Fruit fly (Drosophila melanogaster) whole organism, embryonic: ENCODE measurements around the gene Nadsyn.

Experiments used
- Antp ChIP-seq: fragments of 200-800 bp; sonication (Bioruptor generic); optimal IDR thresholded peaks from 3 replicates; lab custom pipeline; 2016; ENCODE audit warnings: missing biosample characterization, missing genetic modification characterization
- CG10209 ChIP-seq: fragments of 200-800 bp; sonication (Bioruptor generic); optimal IDR thresholded peaks from 3 replicates; lab custom pipeline; 2017; ENCODE audit warnings: missing biosample characterization, mild to moderate bottlenecking, missing genetic modification characterization, missing genetic modification reagents
- CG10267 ChIP-seq: fragments of 200-800 bp; sonication (Bioruptor generic); optimal IDR thresholded peaks from 2 replicates; lab custom pipeline; 2018; ENCODE audit warnings: missing biosample characterization, mild to moderate bottlenecking, missing genetic modification characterization, moderate library complexity
- CG10979 ChIP-seq: fragments of 200-800 bp; sonication (Bioruptor generic); optimal IDR thresholded peaks from 2 replicates; lab custom pipeline; 2018; ENCODE audit warnings: missing biosample characterization, mild to moderate bottlenecking, missing genetic modification characterization, moderate library complexity
- CG12744 ChIP-seq: fragments of 200-800 bp; sonication (Bioruptor generic); optimal IDR thresholded peaks from 2 replicates; lab custom pipeline; 2016; ENCODE audit warnings: missing biosample characterization, missing genetic modification characterization
- CG13424 ChIP-seq: fragments of 200-800 bp; sonication (Bioruptor generic); optimal IDR thresholded peaks from 2 replicates; lab custom pipeline; 2019; ENCODE audit warnings: missing biosample characterization, mild to moderate bottlenecking, missing genetic modification characterization, moderate library complexity
- CG13775 ChIP-seq: fragments of 200-800 bp; sonication (Bioruptor generic); optimal IDR thresholded peaks from 3 replicates; lab custom pipeline; 2017; ENCODE audit warnings: missing biosample characterization, mild to moderate bottlenecking, missing genetic modification characterization
- CG14965 ChIP-seq: fragments of 200-800 bp; sonication (Bioruptor generic); optimal IDR thresholded peaks from 2 replicates; lab custom pipeline; 2016; ENCODE audit warnings: missing biosample characterization, missing genetic modification characterization, borderline replicate concordance
- CG15073 ChIP-seq: fragments of 200-800 bp; sonication (Bioruptor generic); optimal IDR thresholded peaks from 2 replicates; lab custom pipeline; 2016; ENCODE audit warnings: missing biosample characterization, missing genetic modification characterization
- CG15479 ChIP-seq: fragments of 200-800 bp; sonication (Bioruptor generic); optimal IDR thresholded peaks from 3 replicates; lab custom pipeline; 2019; ENCODE audit warnings: missing biosample characterization, mild to moderate bottlenecking, missing genetic modification characterization, moderate library complexity
- CG15601 ChIP-seq: fragments of 200-800 bp; sonication (Bioruptor generic); optimal IDR thresholded peaks from 3 replicates; lab custom pipeline; 2019; ENCODE audit warnings: missing biosample characterization, mild to moderate bottlenecking, missing genetic modification characterization, moderate library complexity
- CG17829 ChIP-seq: fragments of 200-800 bp; optimal IDR thresholded peaks from 2 replicates; lab custom pipeline; 2019; ENCODE audit warnings: missing biosample characterization, mild to moderate bottlenecking, missing genetic modification characterization, moderate library complexity
- CG17912 ChIP-seq: fragments of 200-800 bp; sonication (Bioruptor generic); optimal IDR thresholded peaks from 2 replicates; lab custom pipeline; 2018; ENCODE audit warnings: missing biosample characterization, mild to moderate bottlenecking, missing genetic modification characterization
- CG18764 ChIP-seq: fragments of 200-800 bp; sonication (Bioruptor generic); optimal IDR thresholded peaks from 3 replicates; lab custom pipeline; 2016; ENCODE audit warnings: missing biosample characterization, missing genetic modification characterization
- CG4360 ChIP-seq: fragments of 200-800 bp; sonication (Bioruptor generic); IDR thresholded peaks from 2 replicates; pipeline ENCODE4 v1.3.6; 2022; ENCODE audit warnings: missing biosample characterization, missing genetic modification characterization
- CG4617 ChIP-seq: fragments of 200-800 bp; sonication (Bioruptor generic); optimal IDR thresholded peaks from 3 replicates; lab custom pipeline; 2016; ENCODE audit warnings: missing biosample characterization, missing genetic modification characterization, borderline replicate concordance
- CG8924 ChIP-seq: fragments of 200-800 bp; optimal IDR thresholded peaks from 3 replicates; lab custom pipeline; 2019; ENCODE audit warnings: missing biosample characterization, mild to moderate bottlenecking, missing genetic modification characterization, moderate library complexity
- CG9797 ChIP-seq: fragments of 200-800 bp; sonication (Bioruptor generic); optimal IDR thresholded peaks from 3 replicates; lab custom pipeline; 2018; ENCODE audit warnings: missing biosample characterization, mild to moderate bottlenecking, missing genetic modification characterization
- Chrac-16 ChIP-seq: fragments of 200-800 bp; sonication (Bioruptor generic); optimal IDR thresholded peaks from 3 replicates; lab custom pipeline; 2016; ENCODE audit warnings: missing biosample characterization, missing genetic modification characterization
- D19A ChIP-seq: fragments of 200-800 bp; optimal IDR thresholded peaks from 3 replicates; lab custom pipeline; 2019; ENCODE audit warnings: missing biosample characterization, mild to moderate bottlenecking, missing genetic modification characterization, moderate library complexity
- Eip74EF ChIP-seq, 2 experiments: fragments of 200-800 bp in 1 of 2; fragments of >200 bp in 1 of 2; sonication (Bioruptor generic) in 1 of 2; optimal IDR thresholded peaks; 2 replicates each; lab custom pipeline; 2017 to 2019; ENCODE audit warnings: missing biosample characterization in 2 of 2, missing genetic modification characterization in 2 of 2, mild to moderate bottlenecking in 1 of 2, moderate library complexity in 1 of 2
- Fer3 ChIP-seq: fragments of 200-800 bp; sonication (Bioruptor generic); optimal IDR thresholded peaks from 2 replicates; lab custom pipeline; 2018; ENCODE audit warnings: missing biosample characterization, mild to moderate bottlenecking, missing genetic modification characterization, moderate library complexity
- Gug ChIP-seq: fragments of 200-800 bp; sonication (Bioruptor generic); IDR thresholded peaks from 4 replicates; pipeline ENCODE4 v1.3.6; 2022; ENCODE audit warnings: missing biosample characterization, missing genetic modification characterization
- Lhr ChIP-seq: fragments of 200-800 bp; sonication (Bioruptor generic); optimal IDR thresholded peaks from 3 replicates; lab custom pipeline; 2017; ENCODE audit warnings: mild to moderate bottlenecking, missing biosample characterization, missing genetic modification reagents, missing genetic modification characterization
- Meics ChIP-seq: fragments of 200-800 bp; sonication (Bioruptor generic); optimal IDR thresholded peaks from 2 replicates; lab custom pipeline; 2017; ENCODE audit warnings: missing biosample characterization, mild to moderate bottlenecking, missing genetic modification characterization
- NC2α ChIP-seq: fragments of 200-800 bp; sonication (Bioruptor generic); optimal IDR thresholded peaks from 2 replicates; lab custom pipeline; 2016; ENCODE audit warnings: missing biosample characterization, missing genetic modification characterization
- Oli ChIP-seq: fragments of 200-800 bp; sonication (Bioruptor generic); optimal IDR thresholded peaks from 2 replicates; lab custom pipeline; 2018; ENCODE audit warnings: missing biosample characterization, mild to moderate bottlenecking, missing genetic modification characterization, moderate library complexity
- Sry-β ChIP-seq: fragments of 200-800 bp; sonication (Bioruptor generic); optimal IDR thresholded peaks from 2 replicates; lab custom pipeline; 2018; ENCODE audit warnings: missing biosample characterization, mild to moderate bottlenecking, missing genetic modification characterization, moderate library complexity
- YL-1 ChIP-seq: fragments of 200-800 bp; sonication (Bioruptor generic); optimal IDR thresholded peaks from 3 replicates; lab custom pipeline; 2017; ENCODE audit warnings: missing biosample characterization, mild to moderate bottlenecking, missing genetic modification characterization
- chinmo ChIP-seq: fragments of 200-800 bp; sonication (Bioruptor generic); IDR thresholded peaks from 4 replicates; pipeline ENCODE4 v1.3.6; 2022; ENCODE audit warnings: missing biosample characterization, missing genetic modification characterization; ENCODE audit not compliant: partially characterized antibody
- chn ChIP-seq: fragments of 200-800 bp; sonication (Bioruptor generic); optimal IDR thresholded peaks from 2 replicates; lab custom pipeline; 2016; ENCODE audit warnings: missing biosample characterization, missing genetic modification characterization
- esg ChIP-seq: fragments of 200-800 bp; sonication (Bioruptor generic); conservative IDR thresholded peaks from 2 replicates; pipeline ENCODE4 v1.3.6; 2022; ENCODE audit warnings: missing biosample characterization, missing genetic modification characterization
- fd3F ChIP-seq: fragments of 200-800 bp; sonication (Bioruptor generic); optimal IDR thresholded peaks from 2 replicates; lab custom pipeline; 2018; ENCODE audit warnings: missing biosample characterization, mild to moderate bottlenecking, missing genetic modification characterization, moderate library complexity
- fd96Cb ChIP-seq: fragments of 200-800 bp; sonication (Bioruptor generic); optimal IDR thresholded peaks from 2 replicates; lab custom pipeline; 2018; ENCODE audit warnings: missing biosample characterization, mild to moderate bottlenecking, missing genetic modification characterization, moderate library complexity
- gsb ChIP-seq: fragments of 200-800 bp; sonication (Bioruptor generic); IDR thresholded peaks from 2 replicates; pipeline ENCODE4 v1.3.6; 2022; ENCODE audit warnings: missing biosample characterization, missing genetic modification characterization
- gsb-n ChIP-seq: fragments of 200-800 bp; sonication (Bioruptor generic); optimal IDR thresholded peaks from 3 replicates; lab custom pipeline; 2018; ENCODE audit warnings: missing biosample characterization, mild to moderate bottlenecking, missing genetic modification characterization
- h ChIP-seq: fragments of >200 bp; optimal IDR thresholded peaks from 2 replicates; lab custom pipeline; 2017
- hth ChIP-seq: fragments of >200 bp; optimal IDR thresholded peaks from 2 replicates; lab custom pipeline; 2017; ENCODE audit warnings: inconsistent platforms
- ken ChIP-seq: fragments of 200-800 bp; sonication (Bioruptor generic); IDR thresholded peaks from 3 replicates; pipeline ENCODE4 v1.3.6; 2022; ENCODE audit warnings: missing biosample characterization, missing genetic modification characterization
- knrl ChIP-seq: fragments of 200-800 bp; sonication (Bioruptor generic); IDR thresholded peaks from 3 replicates; pipeline ENCODE4 v1.3.6; 2022; ENCODE audit warnings: missing biosample characterization, missing genetic modification characterization; ENCODE audit not compliant: partially characterized antibody
- nau ChIP-seq: fragments of 200-800 bp; sonication (Bioruptor generic); optimal IDR thresholded peaks from 3 replicates; lab custom pipeline; 2017; ENCODE audit warnings: missing biosample characterization, mild to moderate bottlenecking, missing genetic modification characterization, missing genetic modification reagents
- p53 ChIP-seq: fragments of 200-800 bp; sonication (Bioruptor generic); optimal IDR thresholded peaks from 2 replicates; lab custom pipeline; 2016; ENCODE audit warnings: missing biosample characterization, missing genetic modification characterization
- pan ChIP-seq, 4 experiments: fragments of >200 bp in 3 of 4; fragments of 200-800 bp in 1 of 4; sonication (Bioruptor generic) in 1 of 4; optimal IDR thresholded peaks in 3 of 4; IDR thresholded peaks in 1 of 4; 2 replicates each; pipeline versions ENCODE4 v1.3.6 to Lab custom; 2017 to 2022; ENCODE audit warnings: missing biosample characterization in 2 of 4, missing genetic modification characterization in 2 of 4, mixed read lengths in 1 of 4
- ssp ChIP-seq: fragments of 200-800 bp; sonication (Bioruptor generic); IDR thresholded peaks from 2 replicates; pipeline ENCODE4 v1.3.6; 2022; ENCODE audit warnings: missing biosample characterization, missing genetic modification characterization
- toy ChIP-seq: fragments of 200-800 bp; sonication (Bioruptor generic); IDR thresholded peaks from 2 replicates; pipeline ENCODE4 v1.3.6; 2022; ENCODE audit warnings: missing biosample characterization, missing genetic modification characterization
- usp ChIP-seq: fragments of >200 bp; optimal IDR thresholded peaks from 2 replicates; lab custom pipeline; 2017; ENCODE audit warnings: missing biosample characterization, missing genetic modification characterization
- vvl ChIP-seq: fragments of 200-800 bp; sonication (Bioruptor generic); IDR thresholded peaks from 2 replicates; pipeline ENCODE4 v1.3.6; 2022; ENCODE audit warnings: missing biosample characterization, missing genetic modification characterization
- wdn ChIP-seq: fragments of 200-800 bp; sonication (Bioruptor generic); IDR thresholded peaks from 2 replicates; pipeline ENCODE4 v1.3.6; 2022; ENCODE audit warnings: missing biosample characterization, missing genetic modification characterization
- yki ChIP-seq: fragments of >200 bp; optimal IDR thresholded peaks from 3 replicates; lab custom pipeline; 2018
- zfh1 ChIP-seq: fragments of 200-800 bp; sonication (Bioruptor generic); IDR thresholded peaks from 3 replicates; pipeline ENCODE4 v1.3.6; 2022; ENCODE audit warnings: missing biosample characterization, missing genetic modification characterization

Nadsyn gene

DNA sequence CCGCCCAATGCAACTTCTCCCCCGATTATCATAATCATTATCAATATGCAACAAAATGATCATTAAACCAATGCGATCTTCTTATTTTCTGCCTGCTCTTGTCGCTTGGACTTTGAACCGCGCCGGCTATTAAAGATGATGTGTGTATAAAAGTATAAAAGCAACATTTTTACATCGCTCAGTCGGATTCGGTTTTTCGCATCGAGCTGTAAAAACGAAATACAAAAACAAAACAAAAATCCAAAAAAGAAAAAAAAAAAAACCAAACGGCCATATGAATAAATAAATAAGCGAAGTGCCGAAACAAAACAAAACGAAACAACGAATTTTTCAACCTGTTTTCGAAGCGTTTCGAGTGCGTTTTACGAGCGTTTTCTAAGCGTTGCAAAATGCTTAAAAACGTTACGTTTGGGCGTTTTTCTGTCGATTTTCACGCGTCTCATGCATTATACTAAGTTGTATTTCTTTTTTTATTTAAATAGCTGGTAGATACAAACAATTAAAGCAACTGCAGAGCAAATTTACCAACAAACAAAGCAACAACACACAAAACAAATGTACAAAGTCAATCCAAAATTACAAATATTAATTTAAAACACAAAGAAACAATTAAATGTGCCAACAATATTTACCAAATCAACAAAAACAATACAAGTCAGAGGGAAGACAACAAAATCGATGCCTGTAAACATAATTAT lies 73.2 kb downstream of the Nadsyn start (continued):
- TF ChIP-seq yki (lab: Kevin White, UChicago) (no peak), h (no peak), p53 (no peak), CG18764 (GFP tag; lab: Kevin White, UChicago) (peak; percentile 17), hth (no peak), knrl (GFP tag; lab: Robert Waterston, UW) (no peak), CG10979 (tag; lab: Kevin White, UChicago) (peak; percentile 3), CG17912 (GFP tag; lab: Kevin White, UChicago) (no peak), chinmo (GFP tag; lab: Robert Waterston, UW) (peak; percentile 36; the same call in 2 of the 4 replicates), D19A (tag; lab: Kevin White, UChicago) (no peak), chn (GFP tag; lab: Kevin White, UChicago) (no peak), Meics (GFP tag; lab: Kevin White, UChicago) (peak; percentile 40), CG8924 (tag; lab: Kevin White, UChicago) (peak; percentile 19), CG4617 (GFP tag; lab: Kevin White, UChicago) (no peak), Oli (peak; percentile 24), Fer3 (tag; lab: Kevin White, UChicago) (peak; percentile 36), fd3F (GFP tag; lab: Kevin White, UChicago) (peak; percentile 72), CG10209 (GFP tag; lab: Kevin White, UChicago) (peak; percentile 46), CG12744 (GFP tag; lab: Kevin White, UChicago) (no peak), pan (optimal IDR thresholded peaks at IDR 0.05; lab: Kevin White, UChicago) (no peak), pan (GFP tag; optimal IDR thresholded peaks at IDR 0.05 in 1 of 2, IDR thresholded peaks at IDR 0.05 in 1 of 2) (no peak), Gug (GFP tag; lab: Robert Waterston, UW) (no peak), gsb (GFP tag; lab: Robert Waterston, UW) (no peak), CG15479 (no peak), CG14965 (GFP tag; lab: Kevin White, UChicago) (no peak), CG4360 (GFP tag; lab: Robert Waterston, UW) (0 out of 2 replicates have a peak, but pooled peaks have one; percentile 22), Lhr (GFP tag; lab: Kevin White, UChicago) (peak; percentile 18), fd96Cb (peak; percentile 40), CG10267 (tag; lab: Kevin White, UChicago) (peak; percentile 12), CG15073 (GFP tag; lab: Kevin White, UChicago) (no peak), nau (GFP tag; lab: Kevin White, UChicago) (peak; percentile 75), CG13424 (tag; lab: Kevin White, UChicago) (no peak), CG17829 (tag; lab: Kevin White, UChicago) (no peak), ssp (GFP tag; lab: Robert Waterston, UW) (no peak), Eip74EF (GFP tag; optimal IDR thresholded peaks at IDR 0.05; lab: Kevin White, UChicago) (no peak), Antp (GFP tag; lab: Kevin White, UChicago) (no peak), CG13775 (no peak), vvl (no peak), CG15601 (peak; percentile 10), CG9797 (GFP tag; lab: Kevin White, UChicago) (no peak), wdn (GFP tag; lab: Robert Waterston, UW) (no peak), usp (GFP tag; lab: Kevin White, UChicago) (no peak), toy (GFP tag; lab: Robert Waterston, UW) (no peak), Chrac-16 (no peak), ken (no peak), YL-1 (GFP tag; lab: Kevin White, UChicago) (peak; percentile 1), gsb-n (peak; percentile 55), Sry-β (GFP tag; lab: Kevin White, UChicago) (peak; percentile 1), zfh1 (GFP tag; lab: Robert Waterston, UW) (no peak), NC2α (GFP tag; lab: Kevin White, UChicago) (no peak), esg (GFP tag; lab: Robert Waterston, UW) (no peak)
